Fruit fly (Drosophila melanogaster) whole organism, embryonic: ENCODE results near the gene ninaE.
A peak's percentile ranks its signal among the peaks of the same experiment; 100 is the strongest.

Experiments used
- Antp ChIP-seq: fragments of 200-800 bp; sonication (Bioruptor generic); optimal IDR thresholded peaks from 3 replicates; lab custom pipeline; 2016; ENCODE audit warnings: missing biosample characterization, missing genetic modification characterization
- C15 ChIP-seq: fragments of 200-800 bp; sonication (Bioruptor generic); IDR thresholded peaks from 3 replicates; pipeline ENCODE4 v1.3.6; 2022; ENCODE audit warnings: missing biosample characterization, missing genetic modification characterization
- CG10321 ChIP-seq: fragments of 200-800 bp; sonication (Bioruptor generic); IDR thresholded peaks from 2 replicates; pipeline ENCODE4 v1.3.6; 2022; ENCODE audit warnings: missing biosample characterization, missing genetic modification characterization
- CG10543 ChIP-seq: fragments of 200-800 bp; sonication (Bioruptor generic); optimal IDR thresholded peaks from 3 replicates; lab custom pipeline; 2017; ENCODE audit warnings: missing biosample characterization, mild to moderate bottlenecking, missing genetic modification characterization, moderate library complexity
- CG12219 ChIP-seq: fragments of 200-800 bp; sonication (Bioruptor generic); optimal IDR thresholded peaks from 3 replicates; lab custom pipeline; 2018; ENCODE audit warnings: missing biosample characterization, mild to moderate bottlenecking, missing genetic modification characterization
- CG15514 ChIP-seq: fragments of 200-800 bp; sonication (Bioruptor generic); optimal IDR thresholded peaks from 3 replicates; lab custom pipeline; 2017; ENCODE audit warnings: missing biosample characterization, missing genetic modification characterization, mild to moderate bottlenecking, moderate library complexity, missing genetic modification reagents
- CG16815 ChIP-seq: fragments of 200-800 bp; sonication (Bioruptor generic); optimal IDR thresholded peaks from 3 replicates; lab custom pipeline; 2017; ENCODE audit warnings: missing biosample characterization, mild to moderate bottlenecking, missing genetic modification characterization
- CG18476 ChIP-seq: fragments of 200-800 bp; sonication (Bioruptor generic); optimal IDR thresholded peaks from 2 replicates; lab custom pipeline; 2016; ENCODE audit warnings: missing biosample characterization, mild to moderate bottlenecking, missing genetic modification characterization
- CG2116 ChIP-seq: fragments of 200-800 bp; sonication (Bioruptor generic); optimal IDR thresholded peaks from 3 replicates; lab custom pipeline; 2018; ENCODE audit warnings: missing biosample characterization, mild to moderate bottlenecking, missing genetic modification characterization
- CG2712 ChIP-seq: fragments of 200-800 bp; optimal IDR thresholded peaks from 3 replicates; lab custom pipeline; 2019; ENCODE audit warnings: missing biosample characterization, mild to moderate bottlenecking, missing genetic modification characterization, moderate library complexity
- CG30403 ChIP-seq: fragments of 200-800 bp; sonication (Bioruptor generic); optimal IDR thresholded peaks from 3 replicates; lab custom pipeline; 2016; ENCODE audit warnings: missing biosample characterization, missing genetic modification characterization
- CG3163 ChIP-seq: fragments of 200-800 bp; sonication (Bioruptor generic); optimal IDR thresholded peaks from 3 replicates; lab custom pipeline; 2016; ENCODE audit warnings: missing biosample characterization, missing genetic modification characterization
- CG3995 ChIP-seq: fragments of 200-800 bp; sonication (Bioruptor generic); optimal IDR thresholded peaks from 3 replicates; lab custom pipeline; 2016; ENCODE audit warnings: missing biosample characterization, missing genetic modification characterization
- CG5245 ChIP-seq: fragments of 200-800 bp; sonication (Bioruptor generic); optimal IDR thresholded peaks from 3 replicates; lab custom pipeline; 2016; ENCODE audit warnings: missing biosample characterization, missing genetic modification characterization
- CG6854 ChIP-seq: fragments of 200-800 bp; sonication (Bioruptor generic); optimal IDR thresholded peaks from 3 replicates; lab custom pipeline; 2017; ENCODE audit warnings: missing biosample characterization, mild to moderate bottlenecking, missing genetic modification characterization
- CG7357 ChIP-seq: fragments of 200-800 bp; sonication (Bioruptor generic); IDR thresholded peaks from 3 replicates; pipeline ENCODE4 v1.3.6; 2022; ENCODE audit warnings: missing biosample characterization, missing genetic modification characterization
- CG7963 ChIP-seq: fragments of 200-800 bp; sonication (Bioruptor generic); IDR thresholded peaks from 3 replicates; pipeline ENCODE4 v1.3.6; 2022; ENCODE audit warnings: missing biosample characterization, missing genetic modification characterization; ENCODE audit not compliant: partially characterized antibody
- CG9727 ChIP-seq: fragments of 200-800 bp; sonication (Bioruptor generic); optimal IDR thresholded peaks from 3 replicates; lab custom pipeline; 2017; ENCODE audit warnings: missing biosample characterization, mild to moderate bottlenecking, missing genetic modification characterization
- CrebB ChIP-seq: fragments of 200-800 bp; sonication (Bioruptor generic); optimal IDR thresholded peaks from 3 replicates; lab custom pipeline; 2018; ENCODE audit warnings: missing biosample characterization, mild to moderate bottlenecking, missing genetic modification characterization
- E2f2 ChIP-seq: fragments of 200-800 bp; sonication (Bioruptor generic); IDR thresholded peaks from 2 replicates; pipeline ENCODE4 v1.3.6; 2022; ENCODE audit warnings: missing biosample characterization, missing genetic modification characterization
- Elba2 ChIP-seq: fragments of 200-800 bp; sonication (Bioruptor generic); optimal IDR thresholded peaks from 3 replicates; lab custom pipeline; 2016; ENCODE audit warnings: missing biosample characterization, missing genetic modification characterization
- HLH3B ChIP-seq: fragments of 200-800 bp; sonication (Bioruptor generic); IDR thresholded peaks from 2 replicates; pipeline ENCODE4 v1.3.6; 2022; ENCODE audit warnings: missing biosample characterization, missing genetic modification characterization
- Hey ChIP-seq: fragments of 200-800 bp; sonication (Bioruptor generic); optimal IDR thresholded peaks from 3 replicates; lab custom pipeline; 2018; ENCODE audit warnings: missing biosample characterization, mild to moderate bottlenecking, missing genetic modification characterization
- Max ChIP-seq: fragments of 200-800 bp; sonication (Bioruptor generic); optimal IDR thresholded peaks from 2 replicates; lab custom pipeline; 2016; ENCODE audit warnings: missing biosample characterization, mild to moderate bottlenecking, missing genetic modification characterization
- Sry-β ChIP-seq: fragments of 200-800 bp; sonication (Bioruptor generic); optimal IDR thresholded peaks from 2 replicates; lab custom pipeline; 2018; ENCODE audit warnings: missing biosample characterization, mild to moderate bottlenecking, missing genetic modification characterization, moderate library complexity
- TFAM ChIP-seq: fragments of 200-800 bp; sonication (Bioruptor generic); optimal IDR thresholded peaks from 2 replicates; lab custom pipeline; 2017; ENCODE audit warnings: missing biosample characterization, missing genetic modification characterization, inconsistent platforms
- Tbp ChIP-seq: fragments of >200 bp; optimal IDR thresholded peaks from 2 replicates; lab custom pipeline; 2018; ENCODE audit warnings: missing biosample characterization, missing genetic modification characterization
- bcd ChIP-seq: fragments of 200-800 bp; sonication (Bioruptor generic); optimal IDR thresholded peaks from 2 replicates; lab custom pipeline; 2017; ENCODE audit warnings: missing biosample characterization, mild to moderate bottlenecking, missing genetic modification characterization
- bsh ChIP-seq, 2 experiments: fragments of 200-800 bp; sonication (Bioruptor generic); optimal IDR thresholded peaks; 2 replicates each; lab custom pipeline; 2017 to 2018; ENCODE audit warnings: mild to moderate bottlenecking in 2 of 2, missing biosample characterization in 2 of 2, missing genetic modification characterization in 2 of 2, moderate library complexity in 1 of 2
- cas ChIP-seq: fragments of 200-800 bp; sonication (Bioruptor generic); IDR thresholded peaks from 2 replicates; pipeline ENCODE4 v1.3.6; 2022; ENCODE audit warnings: missing biosample characterization, missing genetic modification characterization
- chif ChIP-seq, 2 experiments: fragments of 200-800 bp; sonication (Bioruptor generic); optimal IDR thresholded peaks; 3 replicates each; lab custom pipeline; 2016; ENCODE audit warnings: missing biosample characterization in 2 of 2, missing genetic modification characterization in 2 of 2
- da ChIP-seq: fragments of 200-800 bp; sonication (Bioruptor generic); optimal IDR thresholded peaks from 2 replicates; lab custom pipeline; 2016; ENCODE audit warnings: missing biosample characterization, missing genetic modification characterization
- gce ChIP-seq: fragments of 200-800 bp; sonication (Bioruptor generic); IDR thresholded peaks from 3 replicates; pipeline ENCODE4 v1.3.6; 2022; ENCODE audit warnings: missing biosample characterization, missing genetic modification characterization
- gcm ChIP-seq: fragments of 200-800 bp; sonication (Bioruptor generic); optimal IDR thresholded peaks from 2 replicates; lab custom pipeline; 2019; ENCODE audit warnings: missing biosample characterization, mild to moderate bottlenecking, missing genetic modification characterization, moderate library complexity
- gsb ChIP-seq: fragments of 200-800 bp; sonication (Bioruptor generic); IDR thresholded peaks from 2 replicates; pipeline ENCODE4 v1.3.6; 2022; ENCODE audit warnings: missing biosample characterization, missing genetic modification characterization
- gsb-n ChIP-seq: fragments of 200-800 bp; sonication (Bioruptor generic); optimal IDR thresholded peaks from 3 replicates; lab custom pipeline; 2018; ENCODE audit warnings: missing biosample characterization, mild to moderate bottlenecking, missing genetic modification characterization
- jigr1 ChIP-seq: fragments of 200-800 bp; sonication (Bioruptor generic); IDR thresholded peaks from 3 replicates; pipeline ENCODE4 v1.3.6; 2022; ENCODE audit warnings: missing biosample characterization, missing genetic modification characterization
- luna ChIP-seq: fragments of 200-800 bp; sonication (Bioruptor generic); optimal IDR thresholded peaks from 2 replicates; lab custom pipeline; 2016; ENCODE audit warnings: missing biosample characterization, missing genetic modification characterization
- maf-S ChIP-seq: fragments of 200-800 bp; sonication (Bioruptor generic); optimal IDR thresholded peaks from 2 replicates; lab custom pipeline; 2016; ENCODE audit warnings: missing biosample characterization, missing genetic modification characterization
- mam ChIP-seq: fragments of 200-800 bp; sonication (Bioruptor generic); optimal IDR thresholded peaks from 3 replicates; lab custom pipeline; 2016; ENCODE audit warnings: missing biosample characterization, missing genetic modification characterization
- org-1 ChIP-seq: fragments of 200-800 bp; sonication (Bioruptor generic); optimal IDR thresholded peaks from 2 replicates; lab custom pipeline; 2017; ENCODE audit warnings: missing biosample characterization, missing genetic modification characterization
- row ChIP-seq: fragments of 200-800 bp; sonication (Bioruptor generic); IDR thresholded peaks from 3 replicates; pipeline ENCODE4 v1.3.6; 2022; ENCODE audit warnings: missing biosample characterization, missing genetic modification characterization
- sna ChIP-seq: fragments of 200-800 bp; sonication (Bioruptor generic); IDR thresholded peaks from 2 replicates; pipeline ENCODE4 v1.3.6; 2022; ENCODE audit warnings: missing biosample characterization, missing genetic modification characterization; ENCODE audit not compliant: partially characterized antibody
- sqz ChIP-seq: fragments of 200-800 bp; sonication (Bioruptor generic); optimal IDR thresholded peaks from 3 replicates; lab custom pipeline; 2018; ENCODE audit warnings: missing biosample characterization, mild to moderate bottlenecking, missing genetic modification characterization
- sug ChIP-seq: fragments of 200-800 bp; optimal IDR thresholded peaks from 2 replicates; lab custom pipeline; 2019; ENCODE audit warnings: missing biosample characterization, mild to moderate bottlenecking, missing genetic modification characterization, moderate library complexity
- tin ChIP-seq: fragments of 200-800 bp; sonication (Bioruptor generic); optimal IDR thresholded peaks from 3 replicates; lab custom pipeline; 2016; ENCODE audit warnings: missing biosample characterization, missing genetic modification characterization
- toy ChIP-seq: fragments of 200-800 bp; sonication (Bioruptor generic); IDR thresholded peaks from 2 replicates; pipeline ENCODE4 v1.3.6; 2022; ENCODE audit warnings: missing biosample characterization, missing genetic modification characterization
- unpg ChIP-seq: fragments of 200-800 bp; sonication (Bioruptor generic); optimal IDR thresholded peaks from 3 replicates; lab custom pipeline; 2018; ENCODE audit warnings: missing biosample characterization, mild to moderate bottlenecking, missing genetic modification characterization, moderate library complexity
- usp ChIP-seq: fragments of >200 bp; optimal IDR thresholded peaks from 2 replicates; lab custom pipeline; 2017; ENCODE audit warnings: missing biosample characterization, missing genetic modification characterization
- wdn ChIP-seq: fragments of 200-800 bp; sonication (Bioruptor generic); IDR thresholded peaks from 2 replicates; pipeline ENCODE4 v1.3.6; 2022; ENCODE audit warnings: missing biosample characterization, missing genetic modification characterization

Gene ninaE

DNA sequence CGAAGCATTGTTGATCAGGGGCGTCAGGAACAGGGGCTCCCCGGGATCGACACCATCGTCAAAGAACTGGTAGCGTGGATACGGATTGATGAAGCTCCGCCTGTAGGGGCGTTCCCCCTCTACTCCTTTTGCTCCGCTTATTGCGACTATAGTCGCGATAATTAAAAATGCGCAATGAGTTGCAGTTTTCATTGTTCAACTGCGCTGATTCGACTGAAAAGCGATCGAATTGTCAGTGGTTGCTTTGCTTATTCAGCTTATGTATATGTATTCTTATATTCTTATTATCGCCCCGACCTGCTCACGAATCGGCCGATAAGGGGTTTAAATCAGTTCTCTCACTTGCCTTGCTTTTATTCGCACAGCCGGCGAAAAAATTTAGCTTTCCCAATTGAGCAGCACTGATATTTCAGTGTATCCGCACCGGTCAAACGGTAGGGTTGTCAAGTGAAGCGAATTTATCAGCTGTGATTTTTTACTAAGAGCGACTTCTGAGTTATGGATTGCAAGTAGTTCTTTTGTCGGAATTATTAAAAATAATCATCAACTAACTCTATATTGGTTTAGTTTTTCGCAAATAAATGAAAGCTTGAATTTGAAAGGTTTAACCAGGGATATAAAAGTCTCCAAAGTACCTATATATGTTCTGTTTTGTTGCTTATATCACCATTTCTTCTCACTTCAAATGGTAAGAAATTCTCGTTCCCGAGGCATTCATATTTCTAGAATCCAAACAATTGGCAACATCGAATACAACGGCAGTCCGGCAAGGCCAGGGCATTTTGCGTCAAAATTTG lies 23.8 kb downstream of the ninaE start, which contains the start of the genes CG4572 and CG4686 (continued):
- TF ChIP-seq gce (peak; percentile 67; the same call in 2 of the 3 replicates), CG9727 (peak; percentile 63), CG7963 (GFP tag; lab: Robert Waterston, UW) (no peak), Hey (tag; lab: Kevin White, UChicago) (peak; percentile 47), CG30403 (GFP tag; lab: Kevin White, UChicago) (peak; percentile 86), unpg (peak; percentile 68), tin (peak; percentile 67), toy (GFP tag; lab: Robert Waterston, UW) (0 out of 2 replicates have a peak, but pooled peaks have one; percentile 5), row (GFP tag; lab: Robert Waterston, UW) (peak; percentile 89), bcd (GFP tag; lab: Kevin White, UChicago) (peak; percentile 59), Max (peak; percentile 77), CG10321 (no peak), CG3163 (GFP tag; lab: Kevin White, UChicago) (peak; percentile 57), sug (tag; lab: Kevin White, UChicago) (peak; percentile 78), TFAM (GFP tag; lab: Kevin White, UChicago) (no peak), CG10543 (GFP tag; lab: Kevin White, UChicago) (peak; percentile 83), mam (GFP tag; lab: Kevin White, UChicago) (peak; percentile 80), CG16815 (peak; percentile 54), CG6854 (GFP tag; lab: Kevin White, UChicago) (no peak), Elba2 (peak; percentile 63), CG5245 (GFP tag; lab: Kevin White, UChicago) (peak; percentile 36), luna (GFP tag; lab: Kevin White, UChicago) (peak; percentile 53), gsb-n (tag; lab: Kevin White, UChicago) (peak; percentile 32), C15 (no peak), CG7357 (peak; percentile 83), org-1 (GFP tag; lab: Kevin White, UChicago) (peak; percentile 39), CrebB (tag; lab: Kevin White, UChicago) (peak; percentile 40), CG12219 (GFP tag; lab: Kevin White, UChicago) (peak; percentile 42), usp (GFP tag; lab: Kevin White, UChicago) (no peak), CG15514 (GFP tag; lab: Kevin White, UChicago) (peak; percentile 91), cas (GFP tag; lab: Robert Waterston, UW) (peak; percentile 58; the same call in 1 of the 2 replicates), sna (GFP tag; lab: Robert Waterston, UW) (no peak), gsb (GFP tag; lab: Robert Waterston, UW) (no peak), Antp (GFP tag; lab: Kevin White, UChicago) (peak; percentile 70), chif (GFP tag; optimal IDR thresholded peaks at IDR 0.05; lab: Kevin White, UChicago) (peak; percentile 60 to 62), maf-S (GFP tag; lab: Kevin White, UChicago) (peak; percentile 81), Sry-β (GFP tag; lab: Kevin White, UChicago) (peak; percentile 84), HLH3B (GFP tag; lab: Robert Waterston, UW) (peak; percentile 68), wdn (GFP tag; lab: Robert Waterston, UW) (no peak), sqz (GFP tag; lab: Kevin White, UChicago) (no peak), E2f2 (peak; percentile 55), CG2712 (tag; lab: Kevin White, UChicago) (peak; percentile 84), jigr1 (GFP tag; lab: Robert Waterston, UW) (peak; percentile 58; the same call in 1 of the 3 replicates), da (GFP tag; lab: Kevin White, UChicago) (no peak), CG18476 (GFP tag; lab: Kevin White, UChicago) (peak; percentile 66), CG2116 (peak; percentile 68), gcm (GFP tag; lab: Kevin White, UChicago) (peak; percentile 7), Tbp (GFP tag; lab: Kevin White, UChicago) (no peak), CG3995 (GFP tag; lab: Kevin White, UChicago) (peak; percentile 97), bsh (GFP tag; optimal IDR thresholded peaks at IDR 0.05; lab: Kevin White, UChicago) (peak in 1 of 2 experiments; percentile 58)
